Worm (Caenorhabditis elegans): ENCODE measurements around the gene C29E4.17.
A peak's percentile ranks its signal among the peaks of the same experiment; 100 is the strongest.
"Not testable (repeated sequence)": the region's sequence is repeated elsewhere in the genome, so short reads cannot be mapped to it uniquely, and the experiment has no call there.

Gene C29E4.17

ce11 chrIII:7952077-7952765 lies 29.9 kb downstream of the C29E4.17 start, which contains the start of gene C29E4.15 (continued):
- TF ChIP-seq F13H6.1 (tag; optimal IDR thresholded peaks at IDR 0.05): peak; percentile 15
- peak; percentile 87 for TF ChIP-seq crh-2 (tag; optimal IDR thresholded peaks at IDR 0.05)
- TF ChIP-seq Y55F3AM.14 (GFP tag; optimal IDR thresholded peaks at IDR 0.05): no peak
- peak; percentile 60 for TF ChIP-seq gmeb-1 (tag; optimal IDR thresholded peaks at IDR 0.05)
- no peak for TF ChIP-seq dmd-4 (tag; optimal IDR thresholded peaks at IDR 0.05)

ce11 chrIII:7953208-7953607 lies 30.9 kb downstream of the C29E4.17 start, which contains the start of gene let-754:
Gene let-754, minus strand, starts transcription at chrIII:7953308.
- TF ChIP-seq nhr-12 (tag; optimal IDR thresholded peaks at IDR 0.05) (no peak), peb-1 (tag; optimal IDR thresholded peaks at IDR 0.05) (no peak), R02D3.7 (tag; optimal IDR thresholded peaks at IDR 0.05) (no peak), ztf-1 (GFP tag; conservative IDR thresholded peaks at IDR 0.05) (no peak), elt-1 (tag; optimal IDR thresholded peaks at IDR 0.05) (no peak), lsy-2 (tag; optimal IDR thresholded peaks at IDR 0.05) (no peak), nhr-77 (tag; optimal IDR thresholded peaks at IDR 0.05) (no peak), ceh-82 (tag; optimal IDR thresholded peaks at IDR 0.05) (no peak), Y55F3AM.14 (GFP tag; optimal IDR thresholded peaks at IDR 0.05) (no peak), mdl-1 (tag; optimal IDR thresholded peaks at IDR 0.05) (no peak), egl-27 (tag; optimal IDR thresholded peaks at IDR 0.05) (no peak), lin-13 (GFP tag; optimal IDR thresholded peaks at IDR 0.05) (no peak), nhr-23 (tag; optimal IDR thresholded peaks at IDR 0.05) (no peak), elt-3 (tag; optimal IDR thresholded peaks at IDR 0.05) (no peak), aly-2 (tag; optimal IDR thresholded peaks at IDR 0.05) (no peak), nhr-21 (tag; optimal IDR thresholded peaks at IDR 0.05) (no peak), blmp-1 (tag; optimal IDR thresholded peaks at IDR 0.05; ENCODE audit: insufficient read depth) (no peak), skn-1 (tag; optimal IDR thresholded peaks at IDR 0.05) (no peak)

ce11 chrIII:7956965-7957364 lies 34.7 kb downstream of the C29E4.17 start, which contains the start of gene C29E4.9:
Gene C29E4.9, minus strand, starts transcription at chrIII:7957065.
- TF ChIP-seq dmd-4 (tag; optimal IDR thresholded peaks at IDR 0.05) (no peak), ceh-82 (tag; optimal IDR thresholded peaks at IDR 0.05) (no peak), skn-1 (tag; optimal IDR thresholded peaks at IDR 0.05) (no peak), egl-27 (tag; optimal IDR thresholded peaks at IDR 0.05) (no peak)

ce11 chrIII:7958085-7958484 lies 35.8 kb downstream of the C29E4.17 start, which contains the start of gene C29E4.11:
Gene C29E4.11, minus strand, starts transcription at chrIII:7958114.
- TF ChIP-seq C34F6.9 (tag; optimal IDR thresholded peaks at IDR 0.05) (peak; percentile 74), lsy-2 (tag; optimal IDR thresholded peaks at IDR 0.05) (peak in 1 of 2 experiments; percentile 40), unc-55 (GFP tag; optimal IDR thresholded peaks at IDR 0.05) (peak; percentile 40), sma-9 (GFP tag; optimal IDR thresholded peaks at IDR 0.05) (no peak), sma-9 (tag; optimal IDR thresholded peaks at IDR 0.05) (no peak)

- not testable (repeated sequence) for TF ChIP-seq ama-1 (optimal IDR thresholded peaks at IDR 0.05); unc-62 (GFP tag; optimal IDR thresholded peaks at IDR 0.05); elt-3 (tag; optimal IDR thresholded peaks at IDR 0.05)
Measured at ce11 chrIII:7958922-7959609, 36.8 kb downstream of the C29E4.17 start, which contains the start of gene F54H12.10. Gene F54H12.10, minus strand, starts transcription at chrIII:7958972.

ce11 chrIII:7962641-7963040 lies 40.3 kb downstream of the C29E4.17 start, which contains the start of gene F54H12.4:
Gene F54H12.4, minus strand, starts transcription at chrIII:7962741.
- TF ChIP-seq ama-1 (optimal IDR thresholded peaks at IDR 0.05); unc-55 (GFP tag; optimal IDR thresholded peaks at IDR 0.05); mbf-1 (tag; optimal IDR thresholded peaks at IDR 0.05): not testable (repeated sequence)
